Worm (Caenorhabditis elegans): ENCODE results near the gene rpn-13.

DNA sequence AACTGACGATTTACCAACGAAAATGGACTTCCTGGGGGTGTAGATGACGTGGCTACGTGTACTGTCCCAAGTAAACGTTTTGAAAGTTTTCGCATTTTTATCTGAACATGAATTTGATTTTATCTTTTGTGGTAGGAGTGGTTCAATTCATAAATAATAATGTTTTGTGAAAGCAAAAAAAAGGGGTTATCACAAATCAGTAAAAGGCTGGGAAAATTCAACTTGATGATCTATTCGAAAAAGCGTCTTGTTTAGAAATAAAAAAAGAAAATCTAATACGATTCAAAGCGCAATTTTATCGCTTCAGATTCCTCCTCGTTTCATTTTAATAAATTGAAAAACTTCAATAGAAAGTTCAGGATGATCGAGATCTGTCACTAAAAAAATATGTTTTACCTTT lies 17.6 kb downstream of the rpn-13 start, which contains the start of gene C56G2.5:
- no peak for TF ChIP-seq pat-9 (tag; optimal IDR thresholded peaks at IDR 0.05)
- TF ChIP-seq ztf-16 (tag; optimal IDR thresholded peaks at IDR 0.05), result no peak
- no peak for TF ChIP-seq ceh-2 (tag; optimal IDR thresholded peaks at IDR 0.05)
- TF ChIP-seq odd-2 (tag; optimal IDR thresholded peaks at IDR 0.05), result no peak
- TF ChIP-seq fkh-6 (tag; optimal IDR thresholded peaks at IDR 0.05), result no peak

All from whole organism, late embryonic.